Worm (Caenorhabditis elegans) whole organism, L2 larva: Measurements from ENCODE around the gene rle-1.
A peak's percentile ranks its signal among the peaks of the same experiment; 100 is the strongest.

Experiments
- F13H6.1 ChIP-seq: sonication (generic microtip); optimal IDR thresholded peaks from 2 replicates; lab custom pipeline; 2016; ENCODE audit warnings: missing genetic modification characterization, missing compliant biosample characterization
- R02D3.7 ChIP-seq: fragments of 150-350 bp; optimal IDR thresholded peaks from 2 replicates; lab custom pipeline; 2014; ENCODE audit warnings: missing biosample characterization, missing genetic modification characterization
- Y55F3AM.14 ChIP-seq: fragments of 200-800 bp; sonication (Bioruptor generic); optimal IDR thresholded peaks from 2 replicates; lab custom pipeline; 2018; ENCODE audit warnings: mild to moderate bottlenecking, missing genetic modification characterization, missing compliant biosample characterization
- ZK546.5 ChIP-seq: sonication (generic microtip); optimal IDR thresholded peaks from 2 replicates; lab custom pipeline; 2017; ENCODE audit warnings: missing biosample characterization, missing genetic modification characterization
- alr-1 ChIP-seq: fragments of 150-350 bp; optimal IDR thresholded peaks from 2 replicates; lab custom pipeline; 2014; ENCODE audit warnings: missing biosample characterization, missing genetic modification characterization
- aly-2 ChIP-seq: fragments of 150-350 bp; optimal IDR thresholded peaks from 2 replicates; lab custom pipeline; 2014; ENCODE audit warnings: missing biosample characterization, missing genetic modification characterization
- ama-1 ChIP-seq: fragments of 150-350 bp; optimal IDR thresholded peaks from 2 replicates; lab custom pipeline; 2018; ENCODE audit warnings: inconsistent platforms
- blmp-1 ChIP-seq: sonication (generic microtip); optimal IDR thresholded peaks from 2 replicates; lab custom pipeline; 2017; ENCODE audit warnings: missing genetic modification characterization, mild to moderate bottlenecking, missing compliant biosample characterization, antibody characterized with exemption, moderate library complexity; ENCODE audit not compliant: insufficient read depth
- ceh-16 ChIP-seq: fragments of 150-350 bp; optimal IDR thresholded peaks from 2 replicates; lab custom pipeline; 2014; ENCODE audit warnings: missing biosample characterization, missing genetic modification characterization
- ceh-82 ChIP-seq: fragments of 150-350 bp; optimal IDR thresholded peaks from 2 replicates; lab custom pipeline; 2014; ENCODE audit warnings: missing biosample characterization, missing genetic modification characterization
- crh-2 ChIP-seq: sonication (generic microtip); optimal IDR thresholded peaks from 2 replicates; lab custom pipeline; 2017; ENCODE audit warnings: missing biosample characterization, missing genetic modification characterization
- egl-27 ChIP-seq: sonication (generic microtip); optimal IDR thresholded peaks from 3 replicates; lab custom pipeline; 2017; ENCODE audit warnings: missing biosample characterization, missing genetic modification reagents, missing genetic modification characterization
- fos-1 ChIP-seq: fragments of 150-350 bp; optimal IDR thresholded peaks from 2 replicates; lab custom pipeline; 2014; ENCODE audit warnings: missing biosample characterization, missing genetic modification characterization
- lin-11 ChIP-seq: fragments of 150-350 bp; sonication (generic microtip); optimal IDR thresholded peaks from 2 replicates; lab custom pipeline; 2014; ENCODE audit warnings: missing biosample characterization, missing genetic modification characterization, inconsistent platforms, mixed read lengths
- lin-13 ChIP-seq: fragments of 150-350 bp; optimal IDR thresholded peaks from 2 replicates; lab custom pipeline; 2014; ENCODE audit warnings: missing biosample characterization, missing genetic modification reagents, missing genetic modification characterization
- lin-39 ChIP-seq: fragments of 150-350 bp; optimal IDR thresholded peaks from 2 replicates; lab custom pipeline; 2014; ENCODE audit warnings: missing biosample characterization, missing genetic modification reagents, missing genetic modification characterization
- mab-5 ChIP-seq: fragments of 150-350 bp; optimal IDR thresholded peaks from 2 replicates; lab custom pipeline; 2014; ENCODE audit warnings: missing biosample characterization, missing genetic modification characterization
- mbf-1 ChIP-seq: sonication (generic microtip); optimal IDR thresholded peaks from 2 replicates; lab custom pipeline; 2017; ENCODE audit warnings: missing biosample characterization, missing genetic modification characterization
- mdl-1 ChIP-seq, 2 experiments: fragments of 150-350 bp in 1 of 2; sonication (generic microtip) in 1 of 2; optimal IDR thresholded peaks; 2 replicates each; lab custom pipeline; 2017; ENCODE audit warnings: missing biosample characterization in 2 of 2, missing genetic modification characterization in 2 of 2
- nhr-11 ChIP-seq: fragments of 150-350 bp; optimal IDR thresholded peaks from 2 replicates; lab custom pipeline; 2014; ENCODE audit warnings: missing biosample characterization, missing genetic modification characterization
- nhr-12 ChIP-seq: fragments of 150-350 bp; optimal IDR thresholded peaks from 2 replicates; lab custom pipeline; 2014; ENCODE audit warnings: missing biosample characterization, missing genetic modification characterization
- nhr-129 ChIP-seq: fragments of 150-350 bp; optimal IDR thresholded peaks from 2 replicates; lab custom pipeline; 2014; ENCODE audit warnings: missing biosample characterization, missing genetic modification characterization
- nhr-21 ChIP-seq: fragments of 150-350 bp; optimal IDR thresholded peaks from 2 replicates; lab custom pipeline; 2014; ENCODE audit warnings: missing biosample characterization, missing genetic modification characterization
- nhr-23 ChIP-seq: fragments of 150-350 bp; optimal IDR thresholded peaks from 2 replicates; lab custom pipeline; 2014; ENCODE audit warnings: missing biosample characterization, missing genetic modification reagents, missing genetic modification characterization
- nhr-237 ChIP-seq: fragments of 150-350 bp; optimal IDR thresholded peaks from 2 replicates; lab custom pipeline; 2014; ENCODE audit warnings: missing biosample characterization, missing genetic modification characterization
- nhr-25 ChIP-seq: fragments of 150-350 bp; sonication (generic microtip); optimal IDR thresholded peaks from 3 replicates; lab custom pipeline; 2014; ENCODE audit warnings: missing biosample characterization, missing genetic modification characterization
- nhr-77 ChIP-seq: fragments of 150-350 bp; optimal IDR thresholded peaks from 2 replicates; lab custom pipeline; 2014; ENCODE audit warnings: missing biosample characterization, missing genetic modification characterization
- peb-1 ChIP-seq: fragments of 150-350 bp; optimal IDR thresholded peaks from 2 replicates; lab custom pipeline; 2014; ENCODE audit warnings: missing biosample characterization, missing genetic modification characterization
- sem-4 ChIP-seq: fragments of 150-350 bp; optimal IDR thresholded peaks from 2 replicates; lab custom pipeline; 2014; ENCODE audit warnings: missing biosample characterization, missing genetic modification reagents, missing genetic modification characterization
- skn-1 ChIP-seq: sonication (generic microtip); optimal IDR thresholded peaks from 2 replicates; lab custom pipeline; 2017; ENCODE audit warnings: missing biosample characterization, missing genetic modification characterization
- sma-3 ChIP-seq: sonication (generic microtip); optimal IDR thresholded peaks from 2 replicates; lab custom pipeline; 2016; ENCODE audit warnings: missing genetic modification reagents, missing genetic modification characterization, missing compliant biosample characterization
- sma-9 ChIP-seq, 2 experiments: fragments of 150-350 bp in 1 of 2; sonication (generic microtip) in 1 of 2; optimal IDR thresholded peaks; 2 replicates each; lab custom pipeline; 2014 to 2016; ENCODE audit warnings: missing genetic modification characterization in 2 of 2, mild to moderate bottlenecking in 1 of 2, missing biosample characterization in 1 of 2, missing compliant biosample characterization in 1 of 2, missing genetic modification reagents in 1 of 2, moderate library complexity in 1 of 2
- snpc-4 ChIP-seq: fragments of 150-350 bp; optimal IDR thresholded peaks from 2 replicates; lab custom pipeline; 2014; ENCODE audit warnings: missing biosample characterization, missing genetic modification characterization
- unc-39 ChIP-seq: fragments of 150-350 bp; optimal IDR thresholded peaks from 2 replicates; lab custom pipeline; 2014; ENCODE audit warnings: missing biosample characterization, missing genetic modification characterization
- unc-55 ChIP-seq: fragments of 150-350 bp; sonication (generic microtip); optimal IDR thresholded peaks from 3 replicates; lab custom pipeline; 2014; ENCODE audit warnings: missing biosample characterization, missing genetic modification reagents, missing genetic modification characterization
- unc-62 ChIP-seq: fragments of 150-350 bp; optimal IDR thresholded peaks from 2 replicates; lab custom pipeline; 2014; ENCODE audit warnings: missing biosample characterization, missing genetic modification reagents, missing genetic modification characterization
- zag-1 ChIP-seq: fragments of 150-350 bp; optimal IDR thresholded peaks from 2 replicates; lab custom pipeline; 2014; ENCODE audit warnings: missing biosample characterization, missing genetic modification characterization
- ztf-1 ChIP-seq: fragments of 200-800 bp; sonication (Bioruptor generic); conservative IDR thresholded peaks from 2 replicates; pipeline ENCODE4 v1.3.6; 2022; ENCODE audit warnings: missing genetic modification characterization, missing compliant biosample characterization
- ztf-11 ChIP-seq: sonication (generic microtip); optimal IDR thresholded peaks from 2 replicates; lab custom pipeline; 2017; ENCODE audit warnings: missing biosample characterization, missing genetic modification characterization

rle-1 gene

ce11 chrIII:10983153-10983552 lies 47.1 kb downstream of the rle-1 start, which contains the start of gene col-92:
Gene col-92, minus strand, starts transcription at chrIII:10983253.
- TF ChIP-seq peb-1 (tag; lab: Kevin White, UChicago), result no peak
- no peak for TF ChIP-seq egl-27 (tag; lab: Kevin White, UChicago)
- no peak for TF ChIP-seq lin-39 (tag; lab: Kevin White, UChicago)
- TF ChIP-seq nhr-11 (tag; lab: Kevin White, UChicago), result no peak
- TF ChIP-seq sma-3 (GFP tag; lab: Kevin White, UChicago), result no peak
- TF ChIP-seq ceh-82 (tag; lab: Kevin White, UChicago), result no peak
- TF ChIP-seq nhr-12 (tag; lab: Kevin White, UChicago), result no peak
- TF ChIP-seq ceh-16 (tag; lab: Kevin White, UChicago), result no peak
- TF ChIP-seq blmp-1 (tag; lab: Kevin White, UChicago), result no peak
- TF ChIP-seq, all 48 proteins: peak for 0

ce11 chrIII:10985559-10986036 lies 49.6 kb downstream of the rle-1 start, which contains the start of gene col-93:
Gene col-93, minus strand, starts transcription at chrIII:10985609.
- peak; percentile 24 for TF ChIP-seq blmp-1 (tag; lab: Kevin White, UChicago)
- TF ChIP-seq ztf-11 (tag; lab: Kevin White, UChicago), result no peak
- TF ChIP-seq nhr-25 (tag; lab: Kevin White, UChicago), result peak; percentile 21
- TF ChIP-seq, all 48 proteins: peak for 2

ce11 chrIII:10986438-10986837 lies 50.4 kb downstream of the rle-1 start:
- peak; percentile 16 for TF ChIP-seq blmp-1 (tag; lab: Kevin White, UChicago)

ce11 chrIII:10987561-10988184 lies 51.6 kb downstream of the rle-1 start, which contains the start of gene col-94:
Gene col-94, minus strand, starts transcription at chrIII:10987873.
- TF ChIP-seq sem-4 (tag; lab: Kevin White, UChicago) (no peak), ama-1 (lab: Kevin White, UChicago) (peak; percentile 45), mdl-1 (tag; optimal IDR thresholded peaks at IDR 0.05; lab: Kevin White, UChicago) (no peak), crh-2 (tag; lab: Kevin White, UChicago) (peak; percentile 27), unc-39 (tag; lab: Kevin White, UChicago) (no peak), nhr-25 (tag; lab: Kevin White, UChicago) (peak; percentile 39), ztf-11 (tag; lab: Kevin White, UChicago) (no peak), snpc-4 (peak; percentile 6), fos-1 (tag; lab: Kevin White, UChicago) (peak; percentile 0)

- TF ChIP-seq sma-3 (GFP tag; lab: Kevin White, UChicago), result peak; percentile 95
- peak; percentile 51 for TF ChIP-seq nhr-12 (tag; lab: Kevin White, UChicago)
- TF ChIP-seq ceh-16 (tag; lab: Kevin White, UChicago), result peak; percentile 90
- TF ChIP-seq Y55F3AM.14, result peak; percentile 93
- TF ChIP-seq F13H6.1 (tag; lab: Kevin White, UChicago), result peak; percentile 96
- peak; percentile 47 for TF ChIP-seq ZK546.5 (tag; lab: Kevin White, UChicago)
- peak; percentile 66 to 74 for TF ChIP-seq mdl-1 (tag; optimal IDR thresholded peaks at IDR 0.05; lab: Kevin White, UChicago)
- TF ChIP-seq unc-55 (GFP tag; lab: Kevin White, UChicago), result peak; percentile 92
- TF ChIP-seq peb-1 (tag; lab: Kevin White, UChicago), result no peak
- peak; percentile 98 for TF ChIP-seq sma-9 (GFP tag; optimal IDR thresholded peaks at IDR 0.05; lab: Kevin White, UChicago)
- TF ChIP-seq sma-9 (tag; optimal IDR thresholded peaks at IDR 0.05; lab: Kevin White, UChicago), result no peak
- peak; percentile 36 for TF ChIP-seq mbf-1 (tag; lab: Kevin White, UChicago)
- TF ChIP-seq lin-13 (GFP tag; lab: Kevin White, UChicago), result peak; percentile 97
- TF ChIP-seq blmp-1 (tag; lab: Kevin White, UChicago), result peak; percentile 82
- peak; percentile 86 for TF ChIP-seq nhr-237 (tag; lab: Kevin White, UChicago)
- no peak for TF ChIP-seq nhr-23 (tag; lab: Kevin White, UChicago)
- peak; percentile 93 for TF ChIP-seq egl-27 (tag; lab: Kevin White, UChicago)
- peak; percentile 80 for TF ChIP-seq fos-1 (tag; lab: Kevin White, UChicago)
- TF ChIP-seq lin-11 (tag; lab: Kevin White, UChicago), result peak; percentile 83
- TF ChIP-seq zag-1 (tag; lab: Kevin White, UChicago), result peak; percentile 89
- TF ChIP-seq lin-39 (tag; lab: Kevin White, UChicago), result no peak
- TF ChIP-seq unc-39 (tag; lab: Kevin White, UChicago), result no peak
- no peak for TF ChIP-seq unc-62 (GFP tag; lab: Kevin White, UChicago)
- peak; percentile 95 for TF ChIP-seq nhr-129 (tag; lab: Kevin White, UChicago)
- peak; percentile 86 for TF ChIP-seq aly-2 (tag; lab: Kevin White, UChicago)
- TF ChIP-seq alr-1 (tag; lab: Kevin White, UChicago), result no peak
- peak; percentile 61 for TF ChIP-seq skn-1 (tag; lab: Kevin White, UChicago)
- 0 out of 2 replicates have a peak, but pooled peaks have one; percentile 53 for TF ChIP-seq ztf-1 (GFP tag; lab: Robert Waterston, UW)
- TF ChIP-seq ceh-82 (tag; lab: Kevin White, UChicago), result peak; percentile 86
- TF ChIP-seq nhr-77, result peak; percentile 81
- TF ChIP-seq nhr-21, result peak; percentile 98
- peak; percentile 100 for TF ChIP-seq snpc-4
- peak; percentile 52 for TF ChIP-seq nhr-11 (tag; lab: Kevin White, UChicago)
- peak; percentile 38 for TF ChIP-seq R02D3.7
- peak; percentile 94 for TF ChIP-seq mab-5 (tag; lab: Kevin White, UChicago)
Observed at ce11 chrIII:10989491-10990032, 53.5 kb downstream of the rle-1 start.
